Worm (Caenorhabditis elegans): ENCODE results near the gene F49C5.12.

DNA sequence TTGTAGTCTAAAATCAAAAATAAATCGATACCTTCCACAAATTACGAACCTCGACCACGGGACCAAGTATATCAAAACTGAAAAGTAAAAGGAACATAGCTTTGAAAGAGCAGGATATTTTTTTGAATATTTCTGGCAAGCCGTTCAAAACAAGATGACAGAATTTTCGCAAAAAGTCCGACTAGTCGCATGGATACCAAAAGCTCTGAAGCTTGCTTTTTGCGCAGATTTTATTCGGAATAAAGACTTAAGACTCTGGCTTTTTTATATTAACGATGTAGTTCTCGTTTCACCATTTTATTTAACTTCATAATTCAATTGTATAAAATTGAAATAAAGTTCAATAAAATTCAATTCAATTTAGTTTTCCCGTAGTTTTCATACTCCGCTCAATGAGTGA is 13.4 kb upstream of the F49C5.12 start, which contains the start of gene Y38E10A.2:
- TF ChIP-seq tbx-37 (GFP tag; conservative IDR thresholded peaks at IDR 0.05) (no peak), ama-1 (optimal IDR thresholded peaks at IDR 0.05) (no peak), sea-1 (GFP tag; conservative IDR thresholded peaks at IDR 0.05) (no peak), hmg-4 (GFP tag; optimal IDR thresholded peaks at IDR 0.05) (no peak), aly-1 (tag; optimal IDR thresholded peaks at IDR 0.05) (no peak), ceh-36 (tag; optimal IDR thresholded peaks at IDR 0.05) (no peak), F13C5.2 (tag; optimal IDR thresholded peaks at IDR 0.05) (no peak), tbx-11 (GFP tag; IDR thresholded peaks at IDR 0.05) (no peak), hmbx-1 (tag; optimal IDR thresholded peaks at IDR 0.05) (no peak), ceh-13 (GFP tag; optimal IDR thresholded peaks at IDR 0.05) (no peak), scrt-1 (GFP tag; IDR thresholded peaks at IDR 0.05) (no peak)

Data from whole organism, early embryonic.